Fruit fly (Drosophila melanogaster): ENCODE data around the gene CG43993.

The CG43993 gene

DNA sequence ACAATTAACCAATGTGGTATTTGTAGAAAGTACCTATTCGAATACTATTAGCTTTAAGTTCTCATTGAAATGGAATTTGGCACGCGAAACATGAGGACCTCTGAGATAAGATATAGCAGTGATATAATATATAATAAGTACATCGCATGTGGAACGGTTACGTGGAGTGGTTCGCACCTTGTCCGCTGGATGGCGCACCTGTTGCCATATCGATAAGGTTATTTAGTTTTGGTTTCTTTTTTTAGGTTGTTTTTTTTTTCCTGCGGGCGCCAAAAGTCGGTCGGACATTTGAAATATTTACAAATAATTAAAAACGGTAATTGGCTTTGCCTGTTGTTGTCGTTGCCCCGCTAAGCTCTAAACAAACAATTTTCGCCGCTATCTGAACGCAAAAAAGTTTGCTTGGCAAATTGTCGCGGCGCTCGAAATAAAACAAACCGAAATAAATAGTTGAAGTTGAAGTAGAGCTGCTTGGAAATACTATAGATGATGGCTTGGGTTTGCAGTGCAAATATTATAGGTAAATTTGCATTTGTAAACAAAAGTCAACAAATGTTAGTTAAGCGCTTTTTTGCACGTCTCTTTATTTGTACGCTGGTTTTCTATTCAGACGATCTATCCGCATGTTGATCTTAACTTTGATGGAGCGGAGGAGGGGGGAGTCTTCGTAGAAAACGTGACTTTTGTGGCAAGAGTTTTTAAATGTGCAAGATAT lies 17.4 kb downstream of the CG43993 start:
- TF ChIP-seq psq (optimal IDR thresholded peaks at IDR 0.05) (no peak), CG8478 (optimal IDR thresholded peaks at IDR 0.05) (no peak), pan (optimal IDR thresholded peaks at IDR 0.05) (no peak), Dll (optimal IDR thresholded peaks at IDR 0.05) (no peak), EcR (GFP tag; optimal IDR thresholded peaks at IDR 0.05) (no peak), usp (GFP tag; optimal IDR thresholded peaks at IDR 0.05) (no peak)

DNA sequence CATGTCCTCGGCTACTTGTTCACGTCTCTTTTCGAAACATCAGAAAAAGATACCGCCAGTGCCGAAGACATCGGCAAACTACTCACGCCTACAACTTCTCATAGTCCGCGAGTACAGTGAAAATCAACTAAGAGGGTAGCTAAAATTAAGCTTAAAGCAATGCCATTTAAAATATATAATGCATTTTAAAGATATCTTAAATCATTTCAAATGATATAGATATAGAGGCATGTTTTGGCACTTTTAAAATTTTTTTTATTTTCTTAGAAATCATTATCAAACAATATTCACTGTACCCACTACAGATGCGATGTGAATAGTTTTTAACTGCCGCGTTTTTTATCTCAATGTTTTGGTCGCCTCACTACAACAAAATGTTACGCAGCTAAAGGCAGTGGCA lies 18.3 kb downstream of the CG43993 start:
- no peak for TF ChIP-seq usp (GFP tag; optimal IDR thresholded peaks at IDR 0.05)
- no peak for TF ChIP-seq pan (optimal IDR thresholded peaks at IDR 0.05)
- TF ChIP-seq EcR (GFP tag; optimal IDR thresholded peaks at IDR 0.05), result no peak
- TF ChIP-seq CG8478 (optimal IDR thresholded peaks at IDR 0.05), result no peak
- no peak for TF ChIP-seq psq (optimal IDR thresholded peaks at IDR 0.05)
- no peak for TF ChIP-seq Dll (optimal IDR thresholded peaks at IDR 0.05)

DNA sequence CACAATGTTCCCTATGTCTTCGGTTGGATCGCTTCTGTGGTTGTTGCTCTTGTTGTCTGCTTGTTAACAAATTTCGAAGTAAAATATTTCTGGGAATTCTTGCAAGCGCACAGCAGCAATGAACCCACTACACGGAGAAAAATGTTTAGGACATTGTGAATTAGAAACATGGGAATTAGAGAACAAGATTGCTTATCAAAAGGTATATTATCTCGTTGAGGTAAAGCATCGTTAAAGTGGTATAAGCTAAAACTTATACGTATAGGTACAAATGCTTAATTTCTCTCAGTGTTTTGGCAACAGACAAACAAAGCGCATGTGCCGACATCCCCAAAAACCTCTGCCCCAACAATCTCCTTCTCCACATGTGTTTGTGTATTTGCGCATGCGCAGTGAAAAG lies 21.3 kb downstream of the CG43993 start:
- TF ChIP-seq usp (GFP tag; optimal IDR thresholded peaks at IDR 0.05) (no peak), CG8478 (optimal IDR thresholded peaks at IDR 0.05) (no peak), Dll (optimal IDR thresholded peaks at IDR 0.05) (no peak), EcR (GFP tag; optimal IDR thresholded peaks at IDR 0.05) (no peak), pan (optimal IDR thresholded peaks at IDR 0.05) (no peak), psq (optimal IDR thresholded peaks at IDR 0.05) (no peak)

- TF ChIP-seq CG8478 (optimal IDR thresholded peaks at IDR 0.05), result no peak
- no peak for TF ChIP-seq psq (optimal IDR thresholded peaks at IDR 0.05)
- TF ChIP-seq Dll (optimal IDR thresholded peaks at IDR 0.05), result peak; percentile 60
- peak; percentile 69 for TF ChIP-seq pan (optimal IDR thresholded peaks at IDR 0.05)
- TF ChIP-seq EcR (GFP tag; optimal IDR thresholded peaks at IDR 0.05), result no peak
- TF ChIP-seq usp (GFP tag; optimal IDR thresholded peaks at IDR 0.05), result no peak
These were observed 24.2 kb downstream of the CG43993 start for dm6 chr3L:12056286-12057178.

DNA sequence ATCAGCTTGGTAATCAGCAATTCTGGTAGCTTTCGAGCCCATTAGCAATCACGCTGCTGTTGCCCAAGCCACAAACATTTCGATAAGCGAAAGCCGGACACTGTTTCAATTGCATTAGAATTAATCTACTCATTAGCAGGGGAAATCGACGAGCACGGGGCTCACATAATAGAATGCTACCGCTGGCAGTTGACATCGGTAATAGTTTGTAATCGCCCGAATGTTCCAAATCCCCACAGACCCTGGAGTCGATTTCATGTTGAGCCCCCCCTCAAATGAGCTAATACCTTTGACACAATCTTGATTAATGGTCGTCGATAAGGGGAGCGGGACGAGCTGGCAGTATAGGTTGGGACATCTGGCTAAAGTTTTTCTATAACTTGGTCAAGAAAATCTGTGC lies 25.2 kb downstream of the CG43993 start:
- TF ChIP-seq EcR (GFP tag; optimal IDR thresholded peaks at IDR 0.05), result no peak
- TF ChIP-seq psq (optimal IDR thresholded peaks at IDR 0.05), result no peak
- no peak for TF ChIP-seq pan (optimal IDR thresholded peaks at IDR 0.05)
- TF ChIP-seq CG8478 (optimal IDR thresholded peaks at IDR 0.05), result no peak
- no peak for TF ChIP-seq Dll (optimal IDR thresholded peaks at IDR 0.05)
- TF ChIP-seq usp (GFP tag; optimal IDR thresholded peaks at IDR 0.05), result no peak

dm6 chr3L:12058293-12058842 lies 26.0 kb downstream of the CG43993 start:
- TF ChIP-seq Dll (optimal IDR thresholded peaks at IDR 0.05) (no peak), EcR (GFP tag; optimal IDR thresholded peaks at IDR 0.05) (no peak), psq (optimal IDR thresholded peaks at IDR 0.05) (no peak), pan (optimal IDR thresholded peaks at IDR 0.05) (no peak), CG8478 (optimal IDR thresholded peaks at IDR 0.05) (no peak), usp (GFP tag; optimal IDR thresholded peaks at IDR 0.05) (no peak)

DNA sequence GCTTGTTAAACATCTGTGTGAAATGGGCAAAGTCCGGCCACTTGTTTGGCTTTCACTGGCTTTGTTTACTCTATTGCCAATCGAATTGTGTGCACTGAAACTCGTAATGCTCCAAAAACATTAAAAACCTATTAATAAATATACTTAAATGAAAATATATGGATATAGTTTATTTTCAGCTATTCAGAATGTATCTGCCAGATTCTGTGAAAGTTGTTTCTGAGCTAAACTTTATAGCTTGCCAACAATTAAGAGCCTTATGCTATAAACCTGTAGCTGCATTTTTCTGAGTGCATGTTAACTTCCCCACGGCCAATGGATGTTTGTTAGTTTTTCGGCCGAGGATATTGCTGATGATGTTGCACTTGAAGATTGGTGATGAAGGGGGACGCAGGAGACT lies 27.7 kb downstream of the CG43993 start:
- TF ChIP-seq EcR (GFP tag; optimal IDR thresholded peaks at IDR 0.05), result no peak
- no peak for TF ChIP-seq Dll (optimal IDR thresholded peaks at IDR 0.05)
- TF ChIP-seq CG8478 (optimal IDR thresholded peaks at IDR 0.05), result no peak
- no peak for TF ChIP-seq pan (optimal IDR thresholded peaks at IDR 0.05)
- TF ChIP-seq psq (optimal IDR thresholded peaks at IDR 0.05), result no peak
- TF ChIP-seq usp (GFP tag; optimal IDR thresholded peaks at IDR 0.05), result no peak

dm6 chr3L:12062219-12062618 lies 29.9 kb downstream of the CG43993 start:
- TF ChIP-seq CG8478 (optimal IDR thresholded peaks at IDR 0.05) (no peak), usp (GFP tag; optimal IDR thresholded peaks at IDR 0.05) (no peak), EcR (GFP tag; optimal IDR thresholded peaks at IDR 0.05) (no peak), pan (optimal IDR thresholded peaks at IDR 0.05) (no peak), Dll (optimal IDR thresholded peaks at IDR 0.05) (no peak), psq (optimal IDR thresholded peaks at IDR 0.05) (no peak)

dm6 chr3L:12062788-12063218 lies 30.4 kb downstream of the CG43993 start:
- TF ChIP-seq pan (optimal IDR thresholded peaks at IDR 0.05) (no peak), EcR (GFP tag; optimal IDR thresholded peaks at IDR 0.05) (peak in 1 of 2 experiments; percentile 97)

dm6 chr3L:12063442-12064080 lies 31.2 kb downstream of the CG43993 start:
- no peak for TF ChIP-seq pan (optimal IDR thresholded peaks at IDR 0.05)
- TF ChIP-seq EcR (GFP tag; optimal IDR thresholded peaks at IDR 0.05), result peak in 1 of 2 experiments; percentile 68
- TF ChIP-seq usp (GFP tag; optimal IDR thresholded peaks at IDR 0.05), result no peak

DNA sequence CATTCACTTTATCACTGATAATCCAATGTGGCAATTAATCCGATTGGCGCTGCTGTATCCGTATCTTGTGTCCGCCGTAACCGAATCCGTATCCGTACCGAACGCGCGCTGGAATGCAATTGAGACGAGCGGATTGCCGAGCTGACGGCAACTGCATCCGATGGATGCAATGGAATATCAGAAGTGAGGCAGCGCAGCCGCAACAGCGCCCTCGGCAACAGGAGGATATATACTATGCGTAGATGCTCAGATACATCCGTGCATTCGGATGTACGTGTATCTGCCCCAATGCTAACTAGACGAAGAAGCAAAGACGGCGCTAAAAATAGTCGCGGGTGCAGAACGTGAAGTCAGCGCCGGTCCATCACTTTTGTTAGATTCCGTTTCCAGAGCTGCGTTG lies 32.4 kb downstream of the CG43993 start, which contains the start of gene rols:
TSS of gene rols (minus strand) at position 101 of the 400 bp plus-strand sequence.
- TF ChIP-seq Dll (optimal IDR thresholded peaks at IDR 0.05) (no peak), pan (optimal IDR thresholded peaks at IDR 0.05) (no peak), usp (GFP tag; optimal IDR thresholded peaks at IDR 0.05) (no peak), EcR (GFP tag; optimal IDR thresholded peaks at IDR 0.05) (no peak), CG8478 (optimal IDR thresholded peaks at IDR 0.05) (no peak), psq (optimal IDR thresholded peaks at IDR 0.05) (no peak)
